Worm (Caenorhabditis elegans): ENCODE data around the gene C35C5.9.

ce11 chrX:11533543-11534003 lies 2.8 kb upstream of the C35C5.9 start, which contains the start of gene C35C5.8:
- no peak for TF ChIP-seq elt-2 (tag; optimal IDR thresholded peaks at IDR 0.05)
- no peak for TF ChIP-seq fkh-10 (GFP tag; optimal IDR thresholded peaks at IDR 0.05)
- no peak for TF ChIP-seq pat-9 (tag; optimal IDR thresholded peaks at IDR 0.05)
- TF ChIP-seq elt-4 (tag; optimal IDR thresholded peaks at IDR 0.05) = no peak
- no peak for TF ChIP-seq nhr-11 (tag; optimal IDR thresholded peaks at IDR 0.05)
- TF ChIP-seq fkh-6 (tag; optimal IDR thresholded peaks at IDR 0.05) = no peak
- TF ChIP-seq tbx-7 (tag; optimal IDR thresholded peaks at IDR 0.05) = no peak
- no peak for TF ChIP-seq pha-4 (tag; optimal IDR thresholded peaks at IDR 0.05)

All from whole organism, late embryonic.